Worm (Caenorhabditis elegans) whole organism, L2 larva: ENCODE data around the gene ZK262.4.

ENCODE experiments used
- R02D3.7 ChIP-seq: fragments of 150-350 bp; optimal IDR thresholded peaks from 2 replicates; lab custom pipeline; 2014; ENCODE audit warnings: missing biosample characterization, missing genetic modification characterization
- aly-2 ChIP-seq: fragments of 150-350 bp; optimal IDR thresholded peaks from 2 replicates; lab custom pipeline; 2014; ENCODE audit warnings: missing biosample characterization, missing genetic modification characterization
- ama-1 ChIP-seq: fragments of 150-350 bp; optimal IDR thresholded peaks from 2 replicates; lab custom pipeline; 2018; ENCODE audit warnings: inconsistent platforms
- ceh-16 ChIP-seq: fragments of 150-350 bp; optimal IDR thresholded peaks from 2 replicates; lab custom pipeline; 2014; ENCODE audit warnings: missing biosample characterization, missing genetic modification characterization
- elt-3 ChIP-seq: sonication (generic microtip); optimal IDR thresholded peaks from 2 replicates; lab custom pipeline; 2017; ENCODE audit warnings: missing biosample characterization, missing genetic modification characterization
- mdl-1 ChIP-seq, 2 experiments: fragments of 150-350 bp in 1 of 2; sonication (generic microtip) in 1 of 2; optimal IDR thresholded peaks; 2 replicates each; lab custom pipeline; 2017; ENCODE audit warnings: missing biosample characterization in 2 of 2, missing genetic modification characterization in 2 of 2
- nhr-6 ChIP-seq: fragments of 150-350 bp; optimal IDR thresholded peaks from 2 replicates; lab custom pipeline; 2014; ENCODE audit warnings: missing biosample characterization, missing genetic modification characterization
- nhr-77 ChIP-seq: fragments of 150-350 bp; optimal IDR thresholded peaks from 2 replicates; lab custom pipeline; 2014; ENCODE audit warnings: missing biosample characterization, missing genetic modification characterization
- zag-1 ChIP-seq: fragments of 150-350 bp; optimal IDR thresholded peaks from 2 replicates; lab custom pipeline; 2014; ENCODE audit warnings: missing biosample characterization, missing genetic modification characterization

ce11 chrV:18414051-18414450, 10.3 kb downstream of the ZK262.4 start, which contains the start of gene txt-8:
- TF ChIP-seq mdl-1 (tag; optimal IDR thresholded peaks at IDR 0.05; lab: Kevin White, UChicago) = no peak
- TF ChIP-seq elt-3 (tag; lab: Kevin White, UChicago) = no peak
- no peak for TF ChIP-seq nhr-6 (tag; lab: Kevin White, UChicago)
- no peak for TF ChIP-seq nhr-77 (tag; lab: Kevin White, UChicago)
- TF ChIP-seq zag-1 (tag; lab: Kevin White, UChicago) = no peak
- no peak for TF ChIP-seq ceh-16
- TF ChIP-seq aly-2 = no peak
- no peak for TF ChIP-seq R02D3.7 (tag; lab: Kevin White, UChicago)
- TF ChIP-seq ama-1 (lab: Kevin White, UChicago) = no peak
